Fruit fly (Drosophila melanogaster) whole organism, embryonic: ENCODE measurements around the gene CG33768.

Source experiments
- ATbp ChIP-seq: fragments of 200-800 bp; sonication (Bioruptor generic); optimal IDR thresholded peaks from 2 replicates; lab custom pipeline; 2017; ENCODE audit warnings: missing biosample characterization, mild to moderate bottlenecking, missing genetic modification characterization, missing genetic modification reagents
- Ada2b ChIP-seq: fragments of 200-800 bp; sonication (Bioruptor generic); IDR thresholded peaks from 2 replicates; pipeline ENCODE4 v1.3.6; 2022; ENCODE audit warnings: missing biosample characterization, missing genetic modification characterization
- CG10274 ChIP-seq: fragments of 200-800 bp; sonication (Bioruptor generic); optimal IDR thresholded peaks from 3 replicates; lab custom pipeline; 2017; ENCODE audit warnings: missing biosample characterization, mild to moderate bottlenecking, missing genetic modification characterization
- CG11456 ChIP-seq: fragments of 200-800 bp; sonication (Bioruptor generic); IDR thresholded peaks from 3 replicates; pipeline ENCODE4 v1.3.6; 2022; ENCODE audit warnings: missing biosample characterization, missing genetic modification characterization
- CG11560 ChIP-seq: fragments of 200-800 bp; sonication (Bioruptor generic); IDR thresholded peaks from 3 replicates; pipeline ENCODE4 v1.3.6; 2022; ENCODE audit warnings: missing biosample characterization, missing genetic modification characterization
- CG12659 ChIP-seq: fragments of 200-800 bp; sonication (Bioruptor generic); optimal IDR thresholded peaks from 3 replicates; lab custom pipeline; 2017; ENCODE audit warnings: mild to moderate bottlenecking, missing biosample characterization, missing genetic modification reagents, missing genetic modification characterization
- CG14441 ChIP-seq: fragments of 200-800 bp; sonication (Bioruptor generic); IDR thresholded peaks from 2 replicates; pipeline ENCODE4 v1.3.6; 2022; ENCODE audit warnings: missing biosample characterization, missing genetic modification characterization
- CG14667 ChIP-seq: fragments of 200-800 bp; sonication (Bioruptor generic); IDR thresholded peaks from 2 replicates; pipeline ENCODE4 v1.3.6; 2022; ENCODE audit warnings: missing biosample characterization, missing genetic modification characterization
- CG2202 ChIP-seq: fragments of 200-800 bp; sonication (Bioruptor generic); optimal IDR thresholded peaks from 2 replicates; lab custom pipeline; 2018; ENCODE audit warnings: missing biosample characterization, mild to moderate bottlenecking, missing genetic modification characterization
- CG30403 ChIP-seq: fragments of 200-800 bp; sonication (Bioruptor generic); optimal IDR thresholded peaks from 3 replicates; lab custom pipeline; 2016; ENCODE audit warnings: missing biosample characterization, missing genetic modification characterization
- CG33557 ChIP-seq: fragments of 200-800 bp; sonication (Bioruptor generic); optimal IDR thresholded peaks from 2 replicates; lab custom pipeline; 2019; ENCODE audit warnings: missing biosample characterization, mild to moderate bottlenecking, missing genetic modification characterization, moderate library complexity
- CG42726 ChIP-seq: fragments of 200-800 bp; sonication (Bioruptor generic); IDR thresholded peaks from 2 replicates; pipeline ENCODE4 v1.3.6; 2022; ENCODE audit warnings: missing biosample characterization, missing genetic modification characterization; ENCODE audit not compliant: partially characterized antibody
- CG6272 ChIP-seq: fragments of 200-800 bp; sonication (Bioruptor generic); IDR thresholded peaks from 2 replicates; pipeline ENCODE4 v1.3.6; 2022; ENCODE audit warnings: missing biosample characterization, missing genetic modification characterization
- CG6813 ChIP-seq: fragments of 200-800 bp; sonication (Bioruptor generic); optimal IDR thresholded peaks from 2 replicates; lab custom pipeline; 2017; ENCODE audit warnings: missing biosample characterization, missing genetic modification characterization, mild to moderate bottlenecking, moderate library complexity, missing genetic modification reagents
- CG9609 ChIP-seq: fragments of 200-800 bp; sonication (Bioruptor generic); optimal IDR thresholded peaks from 3 replicates; lab custom pipeline; 2016; ENCODE audit warnings: missing biosample characterization, missing genetic modification characterization
- CHES-1-like ChIP-seq: fragments of 200-800 bp; sonication (Bioruptor generic); optimal IDR thresholded peaks from 2 replicates; lab custom pipeline; 2016; ENCODE audit warnings: missing biosample characterization, missing genetic modification characterization
- Camta ChIP-seq: fragments of 200-800 bp; sonication (Bioruptor generic); optimal IDR thresholded peaks from 2 replicates; lab custom pipeline; 2016; ENCODE audit warnings: missing biosample characterization, missing genetic modification characterization
- Chrac-16 ChIP-seq: fragments of 200-800 bp; sonication (Bioruptor generic); optimal IDR thresholded peaks from 3 replicates; lab custom pipeline; 2016; ENCODE audit warnings: missing biosample characterization, missing genetic modification characterization
- Deaf1 ChIP-seq: fragments of 200-800 bp; optimal IDR thresholded peaks from 3 replicates; lab custom pipeline; 2019; ENCODE audit warnings: missing biosample characterization, mild to moderate bottlenecking, missing genetic modification characterization, moderate library complexity
- E2f2 ChIP-seq: fragments of 200-800 bp; sonication (Bioruptor generic); IDR thresholded peaks from 2 replicates; pipeline ENCODE4 v1.3.6; 2022; ENCODE audit warnings: missing biosample characterization, missing genetic modification characterization
- HLH4C ChIP-seq: fragments of 200-800 bp; sonication (Bioruptor generic); IDR thresholded peaks from 3 replicates; pipeline ENCODE4 v1.3.6; 2022; ENCODE audit warnings: missing biosample characterization, missing genetic modification characterization; ENCODE audit not compliant: partially characterized antibody
- HmgD ChIP-seq: fragments of 200-800 bp; sonication (Bioruptor generic); optimal IDR thresholded peaks from 3 replicates; lab custom pipeline; 2016; ENCODE audit warnings: missing biosample characterization, missing genetic modification characterization
- NC2β ChIP-seq: fragments of 200-800 bp; sonication (Bioruptor generic); optimal IDR thresholded peaks from 2 replicates; lab custom pipeline; 2016; ENCODE audit warnings: missing biosample characterization, missing genetic modification characterization
- Neu2 ChIP-seq: fragments of 200-800 bp; sonication (Bioruptor generic); optimal IDR thresholded peaks from 3 replicates; lab custom pipeline; 2016; ENCODE audit warnings: missing biosample characterization, missing genetic modification characterization, borderline replicate concordance
- Scr ChIP-seq: fragments of 200-800 bp; sonication (Bioruptor generic); IDR thresholded peaks from 2 replicates; pipeline ENCODE4 v1.3.6; 2022; ENCODE audit warnings: missing biosample characterization, missing genetic modification characterization; ENCODE audit not compliant: partially characterized antibody
- abd-A ChIP-seq: fragments of 200-800 bp; sonication (Bioruptor generic); optimal IDR thresholded peaks from 3 replicates; lab custom pipeline; 2019; ENCODE audit warnings: missing biosample characterization, mild to moderate bottlenecking, missing genetic modification characterization, moderate library complexity
- ap ChIP-seq: fragments of 200-800 bp; sonication (Bioruptor generic); IDR thresholded peaks from 2 replicates; pipeline ENCODE4 v1.3.6; 2022; ENCODE audit warnings: missing biosample characterization, missing genetic modification characterization
- az2 ChIP-seq: fragments of 200-800 bp; sonication (Bioruptor generic); optimal IDR thresholded peaks from 3 replicates; lab custom pipeline; 2016; ENCODE audit warnings: missing biosample characterization, missing genetic modification characterization
- bowl ChIP-seq: fragments of 200-800 bp; sonication (Bioruptor generic); IDR thresholded peaks from 2 replicates; pipeline ENCODE4 v1.3.6; 2022; ENCODE audit warnings: missing biosample characterization, missing genetic modification characterization
- chif ChIP-seq, 2 experiments: fragments of 200-800 bp; sonication (Bioruptor generic); optimal IDR thresholded peaks; 3 replicates each; lab custom pipeline; 2016; ENCODE audit warnings: missing biosample characterization in 2 of 2, missing genetic modification characterization in 2 of 2
- crc ChIP-seq: fragments of 200-800 bp; sonication (Bioruptor generic); optimal IDR thresholded peaks from 2 replicates; lab custom pipeline; 2016; ENCODE audit warnings: missing biosample characterization, missing genetic modification characterization
- crol ChIP-seq: fragments of 200-800 bp; sonication (Bioruptor generic); IDR thresholded peaks from 2 replicates; pipeline ENCODE4 v1.3.6; 2022; ENCODE audit warnings: missing biosample characterization, missing genetic modification characterization
- fd96Cb ChIP-seq: fragments of 200-800 bp; sonication (Bioruptor generic); optimal IDR thresholded peaks from 2 replicates; lab custom pipeline; 2018; ENCODE audit warnings: missing biosample characterization, mild to moderate bottlenecking, missing genetic modification characterization, moderate library complexity
- gem ChIP-seq: fragments of 200-800 bp; sonication (Bioruptor generic); optimal IDR thresholded peaks from 2 replicates; lab custom pipeline; 2019; ENCODE audit warnings: missing biosample characterization, mild to moderate bottlenecking, missing genetic modification characterization, moderate library complexity
- grau ChIP-seq: fragments of 200-800 bp; optimal IDR thresholded peaks from 3 replicates; lab custom pipeline; 2019; ENCODE audit warnings: missing biosample characterization, mild to moderate bottlenecking, missing genetic modification characterization, moderate library complexity
- her ChIP-seq: fragments of 200-800 bp; sonication (Bioruptor generic); optimal IDR thresholded peaks from 2 replicates; lab custom pipeline; 2016; ENCODE audit warnings: missing biosample characterization, missing genetic modification characterization
- kah ChIP-seq: fragments of 200-800 bp; sonication (Bioruptor generic); optimal IDR thresholded peaks from 2 replicates; lab custom pipeline; 2018; ENCODE audit warnings: missing biosample characterization, mild to moderate bottlenecking, missing genetic modification characterization
- kni ChIP-seq: fragments of 200-800 bp; sonication (Bioruptor generic); optimal IDR thresholded peaks from 3 replicates; lab custom pipeline; 2017; ENCODE audit warnings: mild to moderate bottlenecking, missing biosample characterization, missing genetic modification reagents, missing genetic modification characterization
- knrl ChIP-seq: fragments of 200-800 bp; sonication (Bioruptor generic); IDR thresholded peaks from 3 replicates; pipeline ENCODE4 v1.3.6; 2022; ENCODE audit warnings: missing biosample characterization, missing genetic modification characterization; ENCODE audit not compliant: partially characterized antibody
- luna ChIP-seq: fragments of 200-800 bp; sonication (Bioruptor generic); optimal IDR thresholded peaks from 2 replicates; lab custom pipeline; 2016; ENCODE audit warnings: missing biosample characterization, missing genetic modification characterization
- odd ChIP-seq: fragments of 200-800 bp; sonication (Bioruptor generic); optimal IDR thresholded peaks from 2 replicates; lab custom pipeline; 2017; ENCODE audit warnings: missing biosample characterization, mild to moderate bottlenecking, missing genetic modification characterization
- pb ChIP-seq: fragments of 200-800 bp; sonication (Bioruptor generic); optimal IDR thresholded peaks from 3 replicates; lab custom pipeline; 2016; ENCODE audit warnings: missing biosample characterization, missing genetic modification characterization
- shn ChIP-seq: fragments of 200-800 bp; sonication (Bioruptor generic); optimal IDR thresholded peaks from 3 replicates; lab custom pipeline; 2016; ENCODE audit warnings: missing biosample characterization, missing genetic modification characterization
- sim ChIP-seq: fragments of 200-800 bp; sonication (Bioruptor generic); IDR thresholded peaks from 2 replicates; pipeline ENCODE4 v1.3.6; 2022; ENCODE audit warnings: missing biosample characterization, missing genetic modification characterization
- slou ChIP-seq: fragments of 200-800 bp; sonication (Bioruptor generic); optimal IDR thresholded peaks from 3 replicates; lab custom pipeline; 2016; ENCODE audit warnings: missing biosample characterization, missing genetic modification characterization
- slp2 ChIP-seq: fragments of 200-800 bp; sonication (Bioruptor generic); optimal IDR thresholded peaks from 2 replicates; lab custom pipeline; 2016; ENCODE audit warnings: missing biosample characterization, missing genetic modification characterization
- sqz ChIP-seq: fragments of 200-800 bp; sonication (Bioruptor generic); optimal IDR thresholded peaks from 3 replicates; lab custom pipeline; 2018; ENCODE audit warnings: missing biosample characterization, mild to moderate bottlenecking, missing genetic modification characterization
- sr ChIP-seq: fragments of 200-800 bp; sonication (Bioruptor generic); IDR thresholded peaks from 3 replicates; pipeline ENCODE4 v1.3.6; 2022; ENCODE audit warnings: missing biosample characterization, missing genetic modification characterization
- sug ChIP-seq: fragments of 200-800 bp; optimal IDR thresholded peaks from 2 replicates; lab custom pipeline; 2019; ENCODE audit warnings: missing biosample characterization, mild to moderate bottlenecking, missing genetic modification characterization, moderate library complexity
- trem ChIP-seq: fragments of 200-800 bp; optimal IDR thresholded peaks from 3 replicates; lab custom pipeline; 2019; ENCODE audit warnings: missing biosample characterization, mild to moderate bottlenecking, missing genetic modification characterization, moderate library complexity
- tup ChIP-seq: fragments of 200-800 bp; sonication (Bioruptor generic); optimal IDR thresholded peaks from 2 replicates; lab custom pipeline; 2016; ENCODE audit warnings: missing biosample characterization, mild to moderate bottlenecking, missing genetic modification characterization, moderate library complexity
- tx ChIP-seq: fragments of 200-800 bp; sonication (Bioruptor generic); optimal IDR thresholded peaks from 2 replicates; lab custom pipeline; 2016; ENCODE audit warnings: missing biosample characterization, missing genetic modification characterization
- yki ChIP-seq: fragments of >200 bp; optimal IDR thresholded peaks from 3 replicates; lab custom pipeline; 2018

Gene CG33768

dm6 chr3L:22665110-22665509, 18.1 kb downstream of the CG33768 start (continued):
- TF ChIP-seq abd-A (no peak), kah (GFP tag; lab: Kevin White, UChicago) (no peak), crc (GFP tag; lab: Kevin White, UChicago) (no peak), tup (GFP tag; lab: Kevin White, UChicago) (no peak), CG14441 (no peak), CG42726 (GFP tag; lab: Robert Waterston, UW) (no peak), CG11560 (tag; lab: Robert Waterston, UW) (no peak), tx (GFP tag; lab: Kevin White, UChicago) (no peak), pb (GFP tag; lab: Kevin White, UChicago) (no peak), CG30403 (no peak), CHES-1-like (no peak), sim (GFP tag; lab: Robert Waterston, UW) (no peak), CG6813 (GFP tag; lab: Kevin White, UChicago) (no peak), CG9609 (no peak), sug (tag; lab: Kevin White, UChicago) (no peak), Neu2 (GFP tag; lab: Kevin White, UChicago) (no peak), CG10274 (GFP tag; lab: Kevin White, UChicago) (no peak), trem (peak; percentile 24), slp2 (GFP tag; lab: Kevin White, UChicago) (no peak), sqz (GFP tag; lab: Kevin White, UChicago) (no peak), fd96Cb (tag; lab: Kevin White, UChicago) (peak; percentile 25), ATbp (no peak), HLH4C (GFP tag; lab: Robert Waterston, UW) (no peak), az2 (GFP tag; lab: Kevin White, UChicago) (peak; percentile 33), grau (no peak), crol (GFP tag; lab: Robert Waterston, UW) (no peak), chif (GFP tag; optimal IDR thresholded peaks at IDR 0.05; lab: Kevin White, UChicago) (peak in 1 of 2 experiments; percentile 4), HmgD (GFP tag; lab: Kevin White, UChicago) (no peak), sr (GFP tag; lab: Robert Waterston, UW) (no peak), ap (GFP tag; lab: Robert Waterston, UW) (no peak), her (GFP tag; lab: Kevin White, UChicago) (no peak), luna (GFP tag; lab: Kevin White, UChicago) (no peak), CG14667 (no peak), gem (tag; lab: Kevin White, UChicago) (no peak), CG6272 (GFP tag; lab: Robert Waterston, UW) (no peak), CG2202 (no peak), CG33557 (no peak), knrl (GFP tag; lab: Robert Waterston, UW) (no peak), E2f2 (GFP tag; lab: Robert Waterston, UW) (no peak), bowl (GFP tag; lab: Robert Waterston, UW) (no peak), yki (no peak), Deaf1 (no peak), odd (GFP tag; lab: Kevin White, UChicago) (no peak), NC2β (GFP tag; lab: Kevin White, UChicago) (no peak), Chrac-16 (GFP tag; lab: Kevin White, UChicago) (peak; percentile 18), kni (GFP tag; lab: Kevin White, UChicago) (no peak), CG12659 (GFP tag; lab: Kevin White, UChicago) (no peak), shn (GFP tag; lab: Kevin White, UChicago) (no peak), CG11456 (GFP tag; lab: Robert Waterston, UW) (no peak), Scr (GFP tag; lab: Robert Waterston, UW) (no peak), Ada2b (peak; percentile 13; the same call in 1 of the 2 replicates), Camta (no peak), slou (no peak)
